Fruit fly (Drosophila melanogaster) whole organism, wandering third instar larva: Measurements from ENCODE around the gene Cyp313a3.

ENCODE experiments used
- CG32264 ChIP-seq: fragments of 200-800 bp; sonication (Bioruptor generic); optimal IDR thresholded peaks from 2 replicates; lab custom pipeline; 2016; ENCODE audit warnings: missing biosample characterization, missing genetic modification characterization
- CG9705 ChIP-seq: fragments of 200-800 bp; sonication (Bioruptor generic); optimal IDR thresholded peaks from 2 replicates; lab custom pipeline; 2018; ENCODE audit warnings: missing biosample characterization, mild to moderate bottlenecking, missing genetic modification characterization
- CrebA ChIP-seq: fragments of 200-800 bp; sonication (Bioruptor generic); optimal IDR thresholded peaks from 2 replicates; lab custom pipeline; 2016; ENCODE audit warnings: missing biosample characterization, mild to moderate bottlenecking, missing genetic modification characterization, borderline replicate concordance
- Dfd ChIP-seq: fragments of >200 bp; optimal IDR thresholded peaks from 2 replicates; lab custom pipeline; 2017; ENCODE audit warnings: missing biosample characterization, missing genetic modification characterization
- GATAd ChIP-seq: sonication (Bioruptor generic); optimal IDR thresholded peaks from 2 replicates; lab custom pipeline; 2016; ENCODE audit warnings: missing biosample characterization, missing genetic modification characterization
- HLH106 ChIP-seq: fragments of 200-800 bp; optimal IDR thresholded peaks from 3 replicates; lab custom pipeline; 2019; ENCODE audit warnings: missing biosample characterization, mild to moderate bottlenecking, missing genetic modification characterization, moderate library complexity
- Hr78 ChIP-seq: fragments of >200 bp; optimal IDR thresholded peaks from 2 replicates; lab custom pipeline; 2017; ENCODE audit warnings: missing biosample characterization, missing genetic modification characterization
- Hr83 ChIP-seq: fragments of 200-300 bp; sonication (Bioruptor generic); optimal IDR thresholded peaks from 2 replicates; lab custom pipeline; 2016; ENCODE audit warnings: missing biosample characterization, mild to moderate bottlenecking, missing genetic modification characterization, moderate library complexity; ENCODE audit not compliant: poor library complexity, severe bottlenecking
- Jra ChIP-seq: sonication (Bioruptor generic); optimal IDR thresholded peaks from 2 replicates; lab custom pipeline; 2016; ENCODE audit warnings: missing biosample characterization, missing genetic modification characterization
- Mio ChIP-seq: sonication (Bioruptor generic); optimal IDR thresholded peaks from 2 replicates; lab custom pipeline; 2016; ENCODE audit warnings: missing biosample characterization, missing genetic modification characterization
- Myc ChIP-seq: fragments of >200 bp; optimal IDR thresholded peaks from 2 replicates; lab custom pipeline; 2017
- N ChIP-seq: fragments of >200 bp; optimal IDR thresholded peaks from 2 replicates; lab custom pipeline; 2018; ENCODE audit warnings: missing biosample characterization, missing external identifiers, missing genetic modification characterization
- OdsH ChIP-seq: fragments of 200-800 bp; sonication (Bioruptor generic); optimal IDR thresholded peaks from 2 replicates; lab custom pipeline; 2016; ENCODE audit warnings: missing biosample characterization, mild to moderate bottlenecking, missing genetic modification characterization
- Rel ChIP-seq, 2 experiments: fragments of 200-800 bp; sonication (Bioruptor generic) in 1 of 2; optimal IDR thresholded peaks; 2 replicates in 1 of 2; 3 replicates in 1 of 2; lab custom pipeline; 2016 to 2019; ENCODE audit warnings: mild to moderate bottlenecking in 2 of 2, missing biosample characterization in 2 of 2, missing genetic modification characterization in 2 of 2, moderate library complexity in 1 of 2
- Sp1 ChIP-seq: fragments of 200-800 bp; sonication (Bioruptor generic); optimal IDR thresholded peaks from 3 replicates; lab custom pipeline; 2019; ENCODE audit warnings: missing biosample characterization, mild to moderate bottlenecking, missing genetic modification characterization, moderate library complexity
- Vsx2 ChIP-seq: fragments of 200-300, 225-300 bp; sonication (Bioruptor generic); optimal IDR thresholded peaks from 2 replicates; lab custom pipeline; 2018; ENCODE audit warnings: missing biosample characterization, missing genetic modification characterization; ENCODE audit not compliant: partially characterized antibody
- br ChIP-seq: fragments of 200-800 bp; sonication (Bioruptor generic); optimal IDR thresholded peaks from 2 replicates; lab custom pipeline; 2016; ENCODE audit warnings: missing biosample characterization, missing genetic modification characterization
- brk ChIP-seq: fragments of 200-800 bp; sonication (Bioruptor generic); optimal IDR thresholded peaks from 2 replicates; lab custom pipeline; 2016; ENCODE audit warnings: missing biosample characterization, mild to moderate bottlenecking, missing genetic modification characterization
- dl ChIP-seq, 2 experiments: fragments of 175-275, 200-275 bp in 1 of 2; fragments of 200-275 bp in 1 of 2; sonication (Bioruptor generic); optimal IDR thresholded peaks; lab custom pipeline; 2018; ENCODE audit warnings: mild to moderate bottlenecking in 2 of 2, missing biosample characterization in 2 of 2, missing genetic modification characterization in 2 of 2, moderate library complexity in 2 of 2; ENCODE audit not compliant: partially characterized antibody in 2 of 2, insufficient read depth in 1 of 2
- dmrt93B ChIP-seq: fragments of 200-800 bp; sonication (Bioruptor generic); optimal IDR thresholded peaks from 2 replicates; lab custom pipeline; 2018; ENCODE audit warnings: missing biosample characterization, mild to moderate bottlenecking, missing genetic modification characterization
- dsf ChIP-seq: sonication (Bioruptor generic); optimal IDR thresholded peaks from 2 replicates; lab custom pipeline; 2016; ENCODE audit warnings: missing biosample characterization, missing genetic modification characterization, borderline replicate concordance
- ey ChIP-seq: fragments of 200-800 bp; sonication (Bioruptor generic); optimal IDR thresholded peaks from 2 replicates; lab custom pipeline; 2016; ENCODE audit warnings: missing biosample characterization, missing genetic modification characterization
- foxo ChIP-seq, 2 experiments: fragments of 200-800 bp; sonication (Bioruptor generic); optimal IDR thresholded peaks; 2 replicates in 1 of 2; 3 replicates in 1 of 2; lab custom pipeline; 2016 to 2017; ENCODE audit warnings: missing biosample characterization in 2 of 2, missing genetic modification characterization in 2 of 2
- fru ChIP-seq: fragments of 200-800 bp; sonication (Bioruptor generic); optimal IDR thresholded peaks from 3 replicates; lab custom pipeline; 2016; ENCODE audit warnings: missing biosample characterization, mild to moderate bottlenecking, missing genetic modification characterization
- h ChIP-seq: fragments of 200-800 bp; sonication (Bioruptor generic); optimal IDR thresholded peaks from 3 replicates; lab custom pipeline; 2016; ENCODE audit warnings: missing biosample characterization, mild to moderate bottlenecking, missing genetic modification characterization
- jim ChIP-seq: fragments of 175-275, 200-325 bp; sonication (Bioruptor generic); optimal IDR thresholded peaks from 2 replicates; lab custom pipeline; 2016; ENCODE audit warnings: missing biosample characterization, mild to moderate bottlenecking, missing genetic modification characterization
- lola ChIP-seq: fragments of >200 bp; optimal IDR thresholded peaks from 2 replicates; lab custom pipeline; 2017; ENCODE audit warnings: missing biosample characterization, missing genetic modification characterization
- pan ChIP-seq: fragments of >200 bp; optimal IDR thresholded peaks from 2 replicates; lab custom pipeline; 2017
- psq ChIP-seq: fragments of 200-800 bp; sonication (Bioruptor generic); optimal IDR thresholded peaks from 3 replicates; lab custom pipeline; 2017; ENCODE audit warnings: missing biosample characterization, mild to moderate bottlenecking, missing genetic modification characterization, moderate library complexity
- rgr ChIP-seq: fragments of 200-800 bp; sonication (Bioruptor generic); optimal IDR thresholded peaks from 3 replicates; lab custom pipeline; 2016; ENCODE audit warnings: missing biosample characterization, mild to moderate bottlenecking, missing genetic modification characterization
- sage ChIP-seq: fragments of 200-800 bp; sonication (Bioruptor generic); optimal IDR thresholded peaks from 2 replicates; lab custom pipeline; 2016; ENCODE audit warnings: missing biosample characterization, mild to moderate bottlenecking, missing genetic modification characterization
- sv ChIP-seq: fragments of 200-800 bp; sonication (Bioruptor generic); optimal IDR thresholded peaks from 3 replicates; lab custom pipeline; 2016; ENCODE audit warnings: missing biosample characterization, missing genetic modification characterization
- woc ChIP-seq: sonication (Bioruptor generic); optimal IDR thresholded peaks from 2 replicates; lab custom pipeline; 2016; ENCODE audit warnings: missing biosample characterization, mild to moderate bottlenecking, missing genetic modification characterization

The Cyp313a3 gene

DNA sequence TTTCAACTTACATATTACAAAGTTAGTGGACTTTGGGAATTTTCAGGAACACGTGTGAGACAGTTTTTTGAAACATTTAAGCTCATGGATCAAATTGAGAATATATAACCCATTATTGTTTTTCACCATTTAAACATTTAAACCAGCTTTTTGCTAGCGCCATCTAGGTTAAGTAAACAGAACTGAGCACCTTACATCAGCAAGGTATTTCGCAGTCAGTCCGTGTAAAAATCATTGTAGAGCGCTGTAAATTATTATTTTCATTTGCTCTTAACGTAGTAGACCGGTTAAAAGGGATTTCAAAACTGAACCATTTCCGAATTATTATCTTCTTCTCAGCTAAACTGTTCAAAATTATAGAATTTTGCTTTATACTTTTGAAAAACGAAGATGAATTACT is 17.0 kb downstream of the Cyp313a3 start, which contains the start of gene Rsbp15:
Gene Rsbp15 (plus strand): TSS at position 295 of the 400 bp plus-strand sequence.
- TF ChIP-seq GATAd, result no peak
- no peak for TF ChIP-seq CG32264 (GFP tag; lab: Kevin White, UChicago)
- TF ChIP-seq CG9705 (GFP tag; lab: Kevin White, UChicago), result no peak
- peak; percentile 48 for TF ChIP-seq Myc (lab: Kevin White, UChicago)
- TF ChIP-seq Rel (GFP tag; optimal IDR thresholded peaks at IDR 0.05; lab: Kevin White, UChicago), result no peak
- TF ChIP-seq Rel (tag; optimal IDR thresholded peaks at IDR 0.05; lab: Kevin White, UChicago), result no peak
- no peak for TF ChIP-seq OdsH (GFP tag; lab: Kevin White, UChicago)

dm6 chr3R:12221366-12221916 is 17.6 kb downstream of the Cyp313a3 start, which contains the start of gene CG4860:
Gene CG4860 (minus strand): TSS chr3R:12221464.
- TF ChIP-seq Jra (GFP tag; lab: Kevin White, UChicago), result peak; percentile 79
- TF ChIP-seq Vsx2 (GFP tag; lab: Kevin White, UChicago), result no peak
- TF ChIP-seq jim (GFP tag; lab: Kevin White, UChicago), result peak; percentile 48
- TF ChIP-seq woc (GFP tag; lab: Kevin White, UChicago), result peak; percentile 73
- TF ChIP-seq Hr83 (GFP tag; lab: Kevin White, UChicago), result peak; percentile 86
- peak; percentile 88 for TF ChIP-seq HLH106
- peak; percentile 91 for TF ChIP-seq fru (GFP tag; lab: Kevin White, UChicago)
- peak; percentile 80 for TF ChIP-seq brk
- peak; percentile 18 for TF ChIP-seq Mio (GFP tag; lab: Kevin White, UChicago)
- peak; percentile 89 for TF ChIP-seq ey (GFP tag; lab: Kevin White, UChicago)
- peak; percentile 58 for TF ChIP-seq dmrt93B (GFP tag; lab: Kevin White, UChicago)
- TF ChIP-seq Rel (GFP tag; optimal IDR thresholded peaks at IDR 0.05; lab: Kevin White, UChicago), result peak; percentile 35
- TF ChIP-seq Rel (tag; optimal IDR thresholded peaks at IDR 0.05; lab: Kevin White, UChicago), result peak; percentile 98
- peak; percentile 77 for TF ChIP-seq CrebA (GFP tag; lab: Kevin White, UChicago)
- peak; percentile 79 for TF ChIP-seq CG32264 (GFP tag; lab: Kevin White, UChicago)
- TF ChIP-seq Hr78 (GFP tag; lab: Kevin White, UChicago), result no peak
- no peak for TF ChIP-seq lola (GFP tag; lab: Kevin White, UChicago)
- peak; percentile 76 for TF ChIP-seq sage (GFP tag; lab: Kevin White, UChicago)
- TF ChIP-seq GATAd, result peak; percentile 64
- TF ChIP-seq Dfd (GFP tag; lab: Kevin White, UChicago), result no peak
- peak; percentile 73 for TF ChIP-seq dsf (GFP tag; lab: Kevin White, UChicago)
- TF ChIP-seq foxo (GFP tag; optimal IDR thresholded peaks at IDR 0.05; lab: Kevin White, UChicago), result peak; percentile 42 to 96
- TF ChIP-seq sv, result peak; percentile 85
- TF ChIP-seq pan, result no peak
- TF ChIP-seq CG9705 (GFP tag; lab: Kevin White, UChicago), result peak; percentile 70
- TF ChIP-seq h (GFP tag; lab: Kevin White, UChicago), result peak; percentile 93
- no peak for TF ChIP-seq dl (GFP tag; optimal IDR thresholded peaks at IDR 0.05; lab: Kevin White, UChicago; ENCODE audit: insufficient read depth in 1 of 2, partially characterized antibody in 2 of 2)
- TF ChIP-seq Sp1 (GFP tag; lab: Kevin White, UChicago), result peak; percentile 85
- TF ChIP-seq N (GFP tag; lab: Kevin White, UChicago), result no peak
- peak; percentile 91 for TF ChIP-seq br
- TF ChIP-seq OdsH (GFP tag; lab: Kevin White, UChicago), result peak; percentile 88
- peak; percentile 75 for TF ChIP-seq psq (GFP tag; lab: Kevin White, UChicago)
- peak; percentile 90 for TF ChIP-seq rgr (GFP tag; lab: Kevin White, UChicago)

dm6 chr3R:12219497-12219896 is 19.6 kb downstream of the Cyp313a3 start, which contains the start of gene Cog1:
Gene Cog1 (minus strand): TSS chr3R:12219686.
- TF ChIP-seq CrebA (GFP tag; lab: Kevin White, UChicago) (peak; percentile 27), foxo (GFP tag; optimal IDR thresholded peaks at IDR 0.05; lab: Kevin White, UChicago) (peak in 1 of 2 experiments; percentile 14), N (GFP tag; lab: Kevin White, UChicago) (no peak), Rel (GFP tag; optimal IDR thresholded peaks at IDR 0.05; lab: Kevin White, UChicago) (no peak), Rel (tag; optimal IDR thresholded peaks at IDR 0.05; lab: Kevin White, UChicago) (peak; percentile 94)
